Fruit fly (Drosophila melanogaster): Measurements from ENCODE around the gene Npc2d.

Npc2d gene

dm6 chr3R:10079267-10079987 is 23.5 kb upstream of the Npc2d start (continued):
- TF ChIP-seq CG11695 (GFP tag; IDR thresholded peaks at IDR 0.05) = 0 out of 3 replicates have a peak, but pooled peaks have one; percentile 35
- no peak for TF ChIP-seq CG15073 (GFP tag; optimal IDR thresholded peaks at IDR 0.05)
- TF ChIP-seq CG32767 (GFP tag; IDR thresholded peaks at IDR 0.05) = no peak
- no peak for TF ChIP-seq lbe (GFP tag; optimal IDR thresholded peaks at IDR 0.05)
- no peak for TF ChIP-seq CG8359 (GFP tag; optimal IDR thresholded peaks at IDR 0.05; ENCODE audit: borderline replicate concordance)
- TF ChIP-seq nom (GFP tag; optimal IDR thresholded peaks at IDR 0.05) = peak; percentile 3
- TF ChIP-seq CG15601 (tag; optimal IDR thresholded peaks at IDR 0.05) = no peak
- no peak for TF ChIP-seq trem (tag; optimal IDR thresholded peaks at IDR 0.05)
- no peak for TF ChIP-seq CG12769 (tag; optimal IDR thresholded peaks at IDR 0.05)
- no peak for TF ChIP-seq pita (GFP tag; optimal IDR thresholded peaks at IDR 0.05)

dm6 chr3R:10078468-10079143 is 22.7 kb upstream of the Npc2d start:
- TF ChIP-seq Ada2b (GFP tag; IDR thresholded peaks at IDR 0.05) = no peak
- no peak for TF ChIP-seq tup (GFP tag; optimal IDR thresholded peaks at IDR 0.05)
- no peak for TF ChIP-seq gem (tag; optimal IDR thresholded peaks at IDR 0.05)
- no peak for TF ChIP-seq danr (GFP tag; IDR thresholded peaks at IDR 0.05)
- TF ChIP-seq aop (GFP tag; IDR thresholded peaks at IDR 0.05) = no peak
- no peak for TF ChIP-seq bab2 (GFP tag; optimal IDR thresholded peaks at IDR 0.05)

dm6 chr3R:10076665-10077064 is 20.8 kb upstream of the Npc2d start:
- TF ChIP-seq CG32767 (GFP tag; IDR thresholded peaks at IDR 0.05) = no peak
- TF ChIP-seq CTCF (GFP tag; optimal IDR thresholded peaks at IDR 0.05) = peak; percentile 93
- no peak for TF ChIP-seq Oaz (GFP tag; IDR thresholded peaks at IDR 0.05)
- no peak for TF ChIP-seq Dbx (GFP tag; IDR thresholded peaks at IDR 0.05)
- TF ChIP-seq Dek (tag; optimal IDR thresholded peaks at IDR 0.05) = peak; percentile 22
- peak; percentile 21 for TF ChIP-seq CoRest (tag; optimal IDR thresholded peaks at IDR 0.05)
- TF ChIP-seq Lhr (GFP tag; optimal IDR thresholded peaks at IDR 0.05) = peak; percentile 20
- peak; percentile 89 for TF ChIP-seq Dip2 (GFP tag; IDR thresholded peaks at IDR 0.05)
- no peak for TF ChIP-seq CG12236 (GFP tag; optimal IDR thresholded peaks at IDR 0.05)
- TF ChIP-seq Hr78 (GFP tag; optimal IDR thresholded peaks at IDR 0.05) = no peak
- TF ChIP-seq grn (GFP tag; optimal IDR thresholded peaks at IDR 0.05) = peak; percentile 33
- TF ChIP-seq Meics (GFP tag; optimal IDR thresholded peaks at IDR 0.05) = no peak
- TF ChIP-seq chinmo (GFP tag; IDR thresholded peaks at IDR 0.05; ENCODE audit: partially characterized antibody) = 0 out of 4 replicates have a peak, but pooled peaks have one; percentile 14
- peak; percentile 27; the same call in 1 of the 2 replicates for TF ChIP-seq CG32532 (GFP tag; IDR thresholded peaks at IDR 0.05)
- TF ChIP-seq pzg (GFP tag; optimal IDR thresholded peaks at IDR 0.05) = peak; percentile 29
- no peak for TF ChIP-seq schlank (tag; optimal IDR thresholded peaks at IDR 0.05)
- no peak for TF ChIP-seq h (optimal IDR thresholded peaks at IDR 0.05)
- no peak for TF ChIP-seq CG10267 (tag; optimal IDR thresholded peaks at IDR 0.05)
- TF ChIP-seq sug (tag; optimal IDR thresholded peaks at IDR 0.05) = no peak
- no peak for TF ChIP-seq gro (GFP tag; optimal IDR thresholded peaks at IDR 0.05)
- no peak for TF ChIP-seq Dll (GFP tag; IDR thresholded peaks at IDR 0.05; ENCODE audit: partially characterized antibody)
- peak; percentile 26 for TF ChIP-seq Dp (GFP tag; optimal IDR thresholded peaks at IDR 0.05)
- no peak for TF ChIP-seq gce (GFP tag; IDR thresholded peaks at IDR 0.05)
- TF ChIP-seq CG11398 (GFP tag; optimal IDR thresholded peaks at IDR 0.05) = no peak
- TF ChIP-seq CG9817 (tag; optimal IDR thresholded peaks at IDR 0.05) = no peak
- TF ChIP-seq pum (GFP tag; optimal IDR thresholded peaks at IDR 0.05) = no peak
- TF ChIP-seq CG13287 (GFP tag; IDR thresholded peaks at IDR 0.05; ENCODE audit: partially characterized antibody) = peak; percentile 10; the same call in 1 of the 2 replicates
- no peak for TF ChIP-seq CG7839 (tag; optimal IDR thresholded peaks at IDR 0.05)
- TF ChIP-seq CG17186 (GFP tag; optimal IDR thresholded peaks at IDR 0.05) = no peak
- no peak for TF ChIP-seq Ada2b (GFP tag; IDR thresholded peaks at IDR 0.05)
- TF ChIP-seq Drgx (GFP tag; IDR thresholded peaks at IDR 0.05) = no peak
- no peak for TF ChIP-seq CG11093 (GFP tag; IDR thresholded peaks at IDR 0.05)
